Fruit fly (Drosophila melanogaster): Measurements from ENCODE around the gene CG15864.
A peak's percentile ranks its signal among the peaks of the same experiment; 100 is the strongest.

CG15864 gene

dm6 chr3R:8264302-8265080, 16.3 kb downstream of the CG15864 start, which contains the start of the genes RPA1 and Mcm2 (continued):
- no peak for TF ChIP-seq CG7987 (GFP tag; optimal IDR thresholded peaks at IDR 0.05)
- peak; percentile 14 for TF ChIP-seq p53 (GFP tag; optimal IDR thresholded peaks at IDR 0.05)
- peak; percentile 22 for TF ChIP-seq CG3163 (GFP tag; optimal IDR thresholded peaks at IDR 0.05)
- TF ChIP-seq CG12104 (GFP tag; optimal IDR thresholded peaks at IDR 0.05), result peak; percentile 68
- TF ChIP-seq CG4360 (GFP tag; IDR thresholded peaks at IDR 0.05), result peak; percentile 14; the same call in 1 of the 2 replicates
- TF ChIP-seq Hmx (GFP tag; optimal IDR thresholded peaks at IDR 0.05), result no peak
- TF ChIP-seq CG8089 (GFP tag; optimal IDR thresholded peaks at IDR 0.05), result no peak
- TF ChIP-seq Gsc (GFP tag; IDR thresholded peaks at IDR 0.05), result 0 out of 2 replicates have a peak, but pooled peaks have one; percentile 53
- no peak for TF ChIP-seq Fer1 (GFP tag; optimal IDR thresholded peaks at IDR 0.05)
- peak; percentile 67; the same call in 1 of the 2 replicates for TF ChIP-seq toy (GFP tag; IDR thresholded peaks at IDR 0.05)
- TF ChIP-seq CG14860 (GFP tag; IDR thresholded peaks at IDR 0.05; ENCODE audit: partially characterized antibody), result no peak
- TF ChIP-seq bsh (GFP tag; optimal IDR thresholded peaks at IDR 0.05), result peak in 1 of 2 experiments; percentile 66
- TF ChIP-seq hb (GFP tag; IDR thresholded peaks at IDR 0.05; ENCODE audit: partially characterized antibody), result no peak
- TF ChIP-seq CG2120 (GFP tag; optimal IDR thresholded peaks at IDR 0.05), result peak; percentile 85
- TF ChIP-seq CG8388 (GFP tag; optimal IDR thresholded peaks at IDR 0.05), result peak; percentile 66
- peak; percentile 70 for TF ChIP-seq CG32772 (GFP tag; IDR thresholded peaks at IDR 0.05)
- peak; percentile 41 for TF ChIP-seq CG4617 (GFP tag; optimal IDR thresholded peaks at IDR 0.05; ENCODE audit: borderline replicate concordance)
- peak; percentile 49 for TF ChIP-seq lbe (GFP tag; optimal IDR thresholded peaks at IDR 0.05)
- TF ChIP-seq sug (tag; optimal IDR thresholded peaks at IDR 0.05), result peak; percentile 82
- no peak for TF ChIP-seq Dll (GFP tag; IDR thresholded peaks at IDR 0.05; ENCODE audit: partially characterized antibody)
- TF ChIP-seq ERR (GFP tag; optimal IDR thresholded peaks at IDR 0.05), result no peak
- peak; percentile 73 for TF ChIP-seq E2f2 (GFP tag; IDR thresholded peaks at IDR 0.05)
- TF ChIP-seq CG6813 (GFP tag; optimal IDR thresholded peaks at IDR 0.05), result peak; percentile 47
- TF ChIP-seq PHDP (tag; optimal IDR thresholded peaks at IDR 0.05), result no peak
- TF ChIP-seq Lim3 (GFP tag; IDR thresholded peaks at IDR 0.05), result no peak
- peak; percentile 84 for TF ChIP-seq Ptx1 (GFP tag; IDR thresholded peaks at IDR 0.05)
- peak; percentile 44 for TF ChIP-seq CG13894 (tag; optimal IDR thresholded peaks at IDR 0.05)
- peak; percentile 69 for TF ChIP-seq CG30431 (GFP tag; optimal IDR thresholded peaks at IDR 0.05)
- TF ChIP-seq CG3065 (GFP tag; optimal IDR thresholded peaks at IDR 0.05), result no peak

dm6 chr3R:8269740-8270139, 21.5 kb downstream of the CG15864 start, which contains the start of gene CG9630:
CG9630 (minus strand) TSS chr3R:8269896.
- TF ChIP-seq cad (GFP tag; optimal IDR thresholded peaks at IDR 0.05) (no peak), CG10267 (tag; optimal IDR thresholded peaks at IDR 0.05) (peak; percentile 52), pnt (GFP tag; optimal IDR thresholded peaks at IDR 0.05) (no peak), grn (GFP tag; optimal IDR thresholded peaks at IDR 0.05) (no peak), Dip3 (GFP tag; optimal IDR thresholded peaks at IDR 0.05) (no peak), gem (tag; optimal IDR thresholded peaks at IDR 0.05) (no peak), Ets97D (GFP tag; optimal IDR thresholded peaks at IDR 0.05) (peak; percentile 79), Asciz (GFP tag; optimal IDR thresholded peaks at IDR 0.05) (no peak), Drgx (GFP tag; IDR thresholded peaks at IDR 0.05) (no peak), CG14860 (GFP tag; IDR thresholded peaks at IDR 0.05; ENCODE audit: partially characterized antibody) (no peak), CG6175 (GFP tag; IDR thresholded peaks at IDR 0.05) (no peak), Nf-YB (GFP tag; optimal IDR thresholded peaks at IDR 0.05) (no peak), CG4328 (GFP tag; optimal IDR thresholded peaks at IDR 0.05) (no peak), TFAM (GFP tag; optimal IDR thresholded peaks at IDR 0.05) (no peak), kay (GFP tag; optimal IDR thresholded peaks at IDR 0.05) (no peak), CG13894 (tag; optimal IDR thresholded peaks at IDR 0.05) (no peak), salm (tag; optimal IDR thresholded peaks at IDR 0.05) (no peak), trh (GFP tag; optimal IDR thresholded peaks at IDR 0.05) (no peak), mld (GFP tag; IDR thresholded peaks at IDR 0.05; ENCODE audit: partially characterized antibody) (0 out of 3 replicates have a peak, but pooled peaks have one; percentile 37), lov (optimal IDR thresholded peaks at IDR 0.05) (no peak), lov (GFP tag; IDR thresholded peaks at IDR 0.05) (no peak), dysf (GFP tag; IDR thresholded peaks at IDR 0.05) (no peak), Bgb (GFP tag; IDR thresholded peaks at IDR 0.05; ENCODE audit: partially characterized antibody) (peak; percentile 73)
